Worm (Caenorhabditis elegans) whole organism, early embryonic: Measurements from ENCODE around the gene Y22D7AL.3.

Experiments used
- F13C5.2 ChIP-seq: sonication (generic microtip); optimal IDR thresholded peaks from 2 replicates; lab custom pipeline; 2017; ENCODE audit warnings: mild to moderate bottlenecking, missing genetic modification characterization, inconsistent platforms, missing compliant biosample characterization
- aly-1 ChIP-seq: sonication (generic microtip); optimal IDR thresholded peaks from 2 replicates; lab custom pipeline; 2016; ENCODE audit warnings: missing genetic modification characterization, missing compliant biosample characterization
- ama-1 ChIP-seq: fragments of 150-350 bp; optimal IDR thresholded peaks from 2 replicates; lab custom pipeline; 2014
- ceh-13 ChIP-seq: fragments of 200-800 bp; sonication (Bioruptor generic); optimal IDR thresholded peaks from 2 replicates; lab custom pipeline; 2018; ENCODE audit warnings: mild to moderate bottlenecking, missing genetic modification characterization, missing compliant biosample characterization
- ceh-36 ChIP-seq: sonication (generic microtip); optimal IDR thresholded peaks from 2 replicates; lab custom pipeline; 2016; ENCODE audit warnings: missing genetic modification characterization, inconsistent platforms, missing compliant biosample characterization
- ets-7 ChIP-seq: sonication (generic microtip); optimal IDR thresholded peaks from 2 replicates; lab custom pipeline; 2016; ENCODE audit warnings: missing genotype, missing genetic modification characterization, missing compliant biosample characterization
- flt-1 ChIP-seq: fragments of 200-800 bp; sonication (Bioruptor generic); IDR thresholded peaks from 2 replicates; pipeline ENCODE4 v1.3.6; 2022; ENCODE audit warnings: missing genetic modification characterization, missing compliant biosample characterization
- hmbx-1 ChIP-seq: sonication (generic microtip); optimal IDR thresholded peaks from 2 replicates; lab custom pipeline; 2016; ENCODE audit warnings: mild to moderate bottlenecking, missing genetic modification characterization, missing compliant biosample characterization
- hmg-4 ChIP-seq: fragments of 200-800 bp; sonication (Bioruptor generic); optimal IDR thresholded peaks from 2 replicates; lab custom pipeline; 2018; ENCODE audit warnings: mild to moderate bottlenecking, missing genetic modification characterization, missing compliant biosample characterization
- hnd-1 ChIP-seq: sonication (generic microtip); optimal IDR thresholded peaks from 2 replicates; lab custom pipeline; 2016; ENCODE audit warnings: missing genetic modification characterization, missing compliant biosample characterization
- pes-1 ChIP-seq: fragments of 200-800 bp; sonication (Bioruptor generic); IDR thresholded peaks from 2 replicates; pipeline ENCODE4 v1.3.6; 2022; ENCODE audit warnings: missing genetic modification reagents, missing genetic modification characterization, missing compliant biosample characterization
- scrt-1 ChIP-seq: fragments of 200-800 bp; sonication (Bioruptor generic); IDR thresholded peaks from 2 replicates; pipeline ENCODE4 v1.3.6; 2022; ENCODE audit warnings: missing genetic modification characterization, missing compliant biosample characterization
- sea-1 ChIP-seq: fragments of 200-800 bp; sonication (Bioruptor generic); conservative IDR thresholded peaks from 2 replicates; pipeline ENCODE4 v1.3.6; 2022; ENCODE audit warnings: missing genetic modification characterization, missing compliant biosample characterization
- tbx-11 ChIP-seq: fragments of 200-800 bp; sonication (Bioruptor generic); IDR thresholded peaks from 2 replicates; pipeline ENCODE4 v1.3.6; 2022; ENCODE audit warnings: missing genetic modification characterization, missing compliant biosample characterization

DNA sequence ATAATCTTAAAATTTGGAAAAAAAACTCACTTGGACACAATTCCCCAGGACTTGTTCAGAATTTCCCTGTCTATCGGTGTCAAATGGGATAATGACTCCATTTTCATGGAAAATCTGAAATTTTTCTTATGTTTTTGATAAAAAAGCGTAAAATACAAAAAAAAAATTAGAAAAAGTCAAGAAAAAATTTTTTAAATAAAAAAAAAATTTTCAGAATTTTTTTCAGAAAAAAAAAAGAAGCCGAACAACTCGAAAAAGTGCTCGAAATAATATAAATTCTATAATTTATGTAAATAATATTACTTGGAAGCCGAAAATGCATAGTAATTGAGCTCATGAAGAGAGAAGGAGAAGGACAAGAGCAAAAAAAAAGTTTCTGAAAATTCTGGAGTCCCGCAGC is 27.3 kb downstream of the Y22D7AL.3 start, which contains the start of gene glb-30:
- TF ChIP-seq flt-1 (GFP tag; lab: Robert Waterston, UW): no peak
- no peak for TF ChIP-seq ceh-13 (GFP tag; lab: Kevin White, UChicago)
- TF ChIP-seq hmbx-1 (tag; lab: Kevin White, UChicago): no peak
- TF ChIP-seq scrt-1 (GFP tag; lab: Robert Waterston, UW): no peak
- no peak for TF ChIP-seq ama-1 (lab: Kevin White, UChicago)
- TF ChIP-seq aly-1 (tag; lab: Kevin White, UChicago): no peak
- TF ChIP-seq tbx-11 (GFP tag; lab: Robert Waterston, UW): no peak
- TF ChIP-seq ets-7 (tag; lab: Kevin White, UChicago): no peak
- TF ChIP-seq F13C5.2 (tag; lab: Kevin White, UChicago): no peak
- no peak for TF ChIP-seq sea-1 (GFP tag; lab: Robert Waterston, UW)
- TF ChIP-seq hnd-1 (tag; lab: Kevin White, UChicago): no peak
- TF ChIP-seq pes-1 (GFP tag; lab: Robert Waterston, UW): no peak
- no peak for TF ChIP-seq ceh-36 (tag; lab: Kevin White, UChicago)
- no peak for TF ChIP-seq hmg-4 (GFP tag; lab: Kevin White, UChicago)
